Worm (Caenorhabditis elegans) whole organism, mixed stage, embryonic: ENCODE results near the gene lgc-54.

Experiments
- elt-1 ChIP-seq: sonication (generic microtip); optimal IDR thresholded peaks from 2 replicates; lab custom pipeline; 2017; ENCODE audit warnings: missing genetic modification characterization, mild to moderate bottlenecking, missing compliant biosample characterization, antibody characterized with exemption, moderate library complexity, borderline replicate concordance; ENCODE audit not compliant: insufficient read depth
- elt-3 ChIP-seq: fragments of 150-350 bp; optimal IDR thresholded peaks from 2 replicates; lab custom pipeline; 2014; ENCODE audit warnings: missing biosample characterization, missing genetic modification characterization
- lin-13 ChIP-seq: fragments of 150-350 bp; optimal IDR thresholded peaks from 2 replicates; lab custom pipeline; 2014; ENCODE audit warnings: missing biosample characterization, missing genetic modification characterization
- lsy-2 ChIP-seq: fragments of 150-350 bp; optimal IDR thresholded peaks from 2 replicates; lab custom pipeline; 2014; ENCODE audit warnings: missing biosample characterization, missing genetic modification characterization
- mab-5 ChIP-seq: fragments of 150-350 bp; optimal IDR thresholded peaks from 2 replicates; lab custom pipeline; 2014; ENCODE audit warnings: missing biosample characterization, missing genetic modification characterization
- nhr-237 ChIP-seq: fragments of 150-350 bp; optimal IDR thresholded peaks from 2 replicates; lab custom pipeline; 2014; ENCODE audit warnings: missing biosample characterization, missing genetic modification characterization
- nhr-76 ChIP-seq: sonication (generic microtip); optimal IDR thresholded peaks from 2 replicates; lab custom pipeline; 2017; ENCODE audit warnings: missing biosample characterization, missing genetic modification characterization
- pha-4 ChIP-seq: fragments of 150-350 bp; optimal IDR thresholded peaks from 2 replicates; lab custom pipeline; 2018; ENCODE audit warnings: missing biosample characterization, missing genetic modification reagents, missing genetic modification characterization
- sem-2 ChIP-seq: fragments of 200-800 bp; sonication (Bioruptor generic); optimal IDR thresholded peaks from 2 replicates; lab custom pipeline; 2018; ENCODE audit warnings: mild to moderate bottlenecking, missing genetic modification characterization, missing compliant biosample characterization
- snpc-4 ChIP-seq: fragments of 150-350 bp; optimal IDR thresholded peaks from 2 replicates; lab custom pipeline; 2014; ENCODE audit warnings: missing biosample characterization, missing genetic modification characterization
- unc-39 ChIP-seq: fragments of 150-350 bp; optimal IDR thresholded peaks from 2 replicates; lab custom pipeline; 2014; ENCODE audit warnings: missing biosample characterization, missing genetic modification characterization
- unc-62 ChIP-seq: fragments of 150-350 bp; optimal IDR thresholded peaks from 2 replicates; lab custom pipeline; 2014; ENCODE audit warnings: missing biosample characterization, missing genetic modification reagents, missing genetic modification characterization
- zip-8 ChIP-seq: fragments of 150-350 bp; optimal IDR thresholded peaks from 2 replicates; lab custom pipeline; 2014; ENCODE audit warnings: missing biosample characterization, missing genetic modification characterization

ce11 chrV:6875795-6876194 is 29.4 kb upstream of the lgc-54 start:
- TF ChIP-seq nhr-237: no peak
- no peak for TF ChIP-seq elt-3
- TF ChIP-seq lin-13 (tag; lab: Kevin White, UChicago): no peak
- TF ChIP-seq pha-4 (tag; lab: Kevin White, UChicago): no peak
- TF ChIP-seq elt-1 (tag; lab: Kevin White, UChicago): no peak
- TF ChIP-seq nhr-76: no peak
- no peak for TF ChIP-seq snpc-4 (tag; lab: Kevin White, UChicago)
- TF ChIP-seq unc-39 (tag; lab: Kevin White, UChicago): no peak
- no peak for TF ChIP-seq unc-62 (GFP tag; lab: Kevin White, UChicago)
- no peak for TF ChIP-seq mab-5
- no peak for TF ChIP-seq lsy-2 (tag; lab: Kevin White, UChicago)
- no peak for TF ChIP-seq sem-2 (GFP tag; lab: Kevin White, UChicago)
- no peak for TF ChIP-seq zip-8 (tag; lab: Kevin White, UChicago)
